Worm (Caenorhabditis elegans): ENCODE measurements around the gene arle-14.

DNA sequence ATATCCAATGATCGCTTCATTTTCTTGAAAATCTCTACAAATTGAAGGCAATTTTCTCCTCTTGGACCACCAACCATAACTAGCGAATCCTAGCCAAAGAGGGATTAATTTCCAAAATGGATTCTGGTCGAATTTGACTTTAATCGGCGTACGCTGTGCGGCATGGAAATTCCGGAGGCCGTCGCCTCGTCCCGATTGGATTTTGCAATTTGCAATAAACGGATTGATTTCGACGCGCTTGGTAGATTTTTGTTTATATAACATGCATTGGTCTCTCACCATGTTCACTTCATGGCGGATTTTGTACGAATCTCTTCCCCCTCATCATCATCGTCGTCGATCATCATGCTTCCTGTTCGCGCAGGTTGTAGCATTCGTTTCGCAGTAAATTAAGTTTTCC lies 27.0 kb upstream of the arle-14 start:
- no peak for TF ChIP-seq hmg-4 (GFP tag; optimal IDR thresholded peaks at IDR 0.05)
- no peak for TF ChIP-seq ets-7 (tag; optimal IDR thresholded peaks at IDR 0.05)
- TF ChIP-seq hnd-1 (tag; optimal IDR thresholded peaks at IDR 0.05), result no peak
- no peak for TF ChIP-seq tra-4 (tag; optimal IDR thresholded peaks at IDR 0.05)
- no peak for TF ChIP-seq pes-1 (GFP tag; IDR thresholded peaks at IDR 0.05)
- no peak for TF ChIP-seq ceh-13 (GFP tag; optimal IDR thresholded peaks at IDR 0.05)
- no peak for TF ChIP-seq flt-1 (GFP tag; IDR thresholded peaks at IDR 0.05)
- TF ChIP-seq ama-1 (optimal IDR thresholded peaks at IDR 0.05), result no peak
- no peak for TF ChIP-seq F13C5.2 (tag; optimal IDR thresholded peaks at IDR 0.05)
- no peak for TF ChIP-seq B0310.2 (tag; optimal IDR thresholded peaks at IDR 0.05)
- no peak for TF ChIP-seq scrt-1 (GFP tag; IDR thresholded peaks at IDR 0.05)
- no peak for TF ChIP-seq sea-1 (GFP tag; conservative IDR thresholded peaks at IDR 0.05)
- no peak for TF ChIP-seq hmbx-1 (tag; optimal IDR thresholded peaks at IDR 0.05)

Measured in whole organism, early embryonic.